Worm (Caenorhabditis elegans) whole organism, L4 larva: ENCODE results near the gene cpt-4.

ENCODE experiments used
- lin-13 ChIP-seq: fragments of 150-350 bp; optimal IDR thresholded peaks from 2 replicates; lab custom pipeline; 2014; ENCODE audit warnings: missing biosample characterization, missing genetic modification reagents, missing genetic modification characterization
- nhr-76 ChIP-seq: fragments of 150-350 bp; optimal IDR thresholded peaks from 2 replicates; lab custom pipeline; 2014; ENCODE audit warnings: missing biosample characterization, missing genetic modification characterization
- unc-62 ChIP-seq, 3 experiments: fragments of 150-350 bp in 1 of 3; sonication (generic microtip); optimal IDR thresholded peaks in 2 of 3; peaks in 1 of 3; 1 replicate in 1 of 3; 2 replicates in 2 of 3; lab custom pipeline; 2014 to 2017; ENCODE audit warnings: missing biosample characterization in 3 of 3, missing genetic modification characterization in 3 of 3, missing genetic modification reagents in 3 of 3, missing genotype in 1 of 3
- vab-7 ChIP-seq: fragments of 200-800 bp; sonication (Bioruptor generic); IDR thresholded peaks from 2 replicates; pipeline ENCODE4 v1.3.6; 2022; ENCODE audit warnings: missing genetic modification reagents, missing genetic modification characterization, missing compliant biosample characterization

ce11 chrV:5023355-5023754 is 4.2 kb downstream of the cpt-4 start:
- no peak for TF ChIP-seq unc-62 (GFP tag; optimal IDR thresholded peaks at IDR 0.05 in 1 of 2; lab: Kevin White, UChicago)
- TF ChIP-seq unc-62 (tag; optimal IDR thresholded peaks at IDR 0.05; lab: Kevin White, UChicago), result no peak
- no peak for TF ChIP-seq nhr-76 (tag; lab: Kevin White, UChicago)
- no peak for TF ChIP-seq lin-13 (GFP tag; lab: Kevin White, UChicago)
- TF ChIP-seq vab-7, result no peak
